Worm (Caenorhabditis elegans) whole organism, L2 larva: ENCODE results near the gene gcy-7.

Experiments used
- C34F6.9 ChIP-seq: fragments of 150-350 bp; optimal IDR thresholded peaks from 2 replicates; lab custom pipeline; 2014; ENCODE audit warnings: missing biosample characterization, missing genetic modification characterization
- F13H6.1 ChIP-seq: sonication (generic microtip); optimal IDR thresholded peaks from 2 replicates; lab custom pipeline; 2016; ENCODE audit warnings: missing genetic modification characterization, missing compliant biosample characterization
- R02D3.7 ChIP-seq: fragments of 150-350 bp; optimal IDR thresholded peaks from 2 replicates; lab custom pipeline; 2014; ENCODE audit warnings: missing biosample characterization, missing genetic modification characterization
- ZK546.5 ChIP-seq: sonication (generic microtip); optimal IDR thresholded peaks from 2 replicates; lab custom pipeline; 2017; ENCODE audit warnings: missing biosample characterization, missing genetic modification characterization
- alr-1 ChIP-seq: fragments of 150-350 bp; optimal IDR thresholded peaks from 2 replicates; lab custom pipeline; 2014; ENCODE audit warnings: missing biosample characterization, missing genetic modification characterization
- ama-1 ChIP-seq: fragments of 150-350 bp; optimal IDR thresholded peaks from 2 replicates; lab custom pipeline; 2018; ENCODE audit warnings: inconsistent platforms
- blmp-1 ChIP-seq: sonication (generic microtip); optimal IDR thresholded peaks from 2 replicates; lab custom pipeline; 2017; ENCODE audit warnings: missing genetic modification characterization, mild to moderate bottlenecking, missing compliant biosample characterization, antibody characterized with exemption, moderate library complexity; ENCODE audit not compliant: insufficient read depth
- crh-2 ChIP-seq: sonication (generic microtip); optimal IDR thresholded peaks from 2 replicates; lab custom pipeline; 2017; ENCODE audit warnings: missing biosample characterization, missing genetic modification characterization
- elt-3 ChIP-seq: sonication (generic microtip); optimal IDR thresholded peaks from 2 replicates; lab custom pipeline; 2017; ENCODE audit warnings: missing biosample characterization, missing genetic modification characterization
- fos-1 ChIP-seq: fragments of 150-350 bp; optimal IDR thresholded peaks from 2 replicates; lab custom pipeline; 2014; ENCODE audit warnings: missing biosample characterization, missing genetic modification characterization
- lin-11 ChIP-seq: fragments of 150-350 bp; sonication (generic microtip); optimal IDR thresholded peaks from 2 replicates; lab custom pipeline; 2014; ENCODE audit warnings: missing biosample characterization, missing genetic modification characterization, inconsistent platforms, mixed read lengths
- lin-13 ChIP-seq: fragments of 150-350 bp; optimal IDR thresholded peaks from 2 replicates; lab custom pipeline; 2014; ENCODE audit warnings: missing biosample characterization, missing genetic modification reagents, missing genetic modification characterization
- lin-39 ChIP-seq: fragments of 150-350 bp; optimal IDR thresholded peaks from 2 replicates; lab custom pipeline; 2014; ENCODE audit warnings: missing biosample characterization, missing genetic modification reagents, missing genetic modification characterization
- lsy-2 ChIP-seq, 2 experiments: fragments of 150-350 bp in 1 of 2; sonication (generic microtip) in 1 of 2; optimal IDR thresholded peaks; 2 replicates each; lab custom pipeline; 2014 to 2017; ENCODE audit warnings: missing biosample characterization in 2 of 2, missing genetic modification characterization in 2 of 2
- mab-5 ChIP-seq: fragments of 150-350 bp; optimal IDR thresholded peaks from 2 replicates; lab custom pipeline; 2014; ENCODE audit warnings: missing biosample characterization, missing genetic modification characterization
- nhr-11 ChIP-seq: fragments of 150-350 bp; optimal IDR thresholded peaks from 2 replicates; lab custom pipeline; 2014; ENCODE audit warnings: missing biosample characterization, missing genetic modification characterization
- nhr-21 ChIP-seq: fragments of 150-350 bp; optimal IDR thresholded peaks from 2 replicates; lab custom pipeline; 2014; ENCODE audit warnings: missing biosample characterization, missing genetic modification characterization
- nhr-23 ChIP-seq: fragments of 150-350 bp; optimal IDR thresholded peaks from 2 replicates; lab custom pipeline; 2014; ENCODE audit warnings: missing biosample characterization, missing genetic modification reagents, missing genetic modification characterization
- nhr-237 ChIP-seq: fragments of 150-350 bp; optimal IDR thresholded peaks from 2 replicates; lab custom pipeline; 2014; ENCODE audit warnings: missing biosample characterization, missing genetic modification characterization
- nhr-25 ChIP-seq: fragments of 150-350 bp; sonication (generic microtip); optimal IDR thresholded peaks from 3 replicates; lab custom pipeline; 2014; ENCODE audit warnings: missing biosample characterization, missing genetic modification characterization
- nhr-6 ChIP-seq: fragments of 150-350 bp; optimal IDR thresholded peaks from 2 replicates; lab custom pipeline; 2014; ENCODE audit warnings: missing biosample characterization, missing genetic modification characterization
- nhr-77 ChIP-seq: fragments of 150-350 bp; optimal IDR thresholded peaks from 2 replicates; lab custom pipeline; 2014; ENCODE audit warnings: missing biosample characterization, missing genetic modification characterization
- peb-1 ChIP-seq: fragments of 150-350 bp; optimal IDR thresholded peaks from 2 replicates; lab custom pipeline; 2014; ENCODE audit warnings: missing biosample characterization, missing genetic modification characterization
- sem-4 ChIP-seq: fragments of 150-350 bp; optimal IDR thresholded peaks from 2 replicates; lab custom pipeline; 2014; ENCODE audit warnings: missing biosample characterization, missing genetic modification reagents, missing genetic modification characterization
- skn-1 ChIP-seq: sonication (generic microtip); optimal IDR thresholded peaks from 2 replicates; lab custom pipeline; 2017; ENCODE audit warnings: missing biosample characterization, missing genetic modification characterization
- sma-9 ChIP-seq, 2 experiments: fragments of 150-350 bp in 1 of 2; sonication (generic microtip) in 1 of 2; optimal IDR thresholded peaks; 2 replicates each; lab custom pipeline; 2014 to 2016; ENCODE audit warnings: missing genetic modification characterization in 2 of 2, mild to moderate bottlenecking in 1 of 2, missing biosample characterization in 1 of 2, missing compliant biosample characterization in 1 of 2, missing genetic modification reagents in 1 of 2, moderate library complexity in 1 of 2
- unc-39 ChIP-seq: fragments of 150-350 bp; optimal IDR thresholded peaks from 2 replicates; lab custom pipeline; 2014; ENCODE audit warnings: missing biosample characterization, missing genetic modification characterization
- unc-62 ChIP-seq: fragments of 150-350 bp; optimal IDR thresholded peaks from 2 replicates; lab custom pipeline; 2014; ENCODE audit warnings: missing biosample characterization, missing genetic modification reagents, missing genetic modification characterization
- ztf-1 ChIP-seq: fragments of 200-800 bp; sonication (Bioruptor generic); conservative IDR thresholded peaks from 2 replicates; pipeline ENCODE4 v1.3.6; 2022; ENCODE audit warnings: missing genetic modification characterization, missing compliant biosample characterization
- ztf-4 ChIP-seq: fragments of 150-350 bp; optimal IDR thresholded peaks from 2 replicates; lab custom pipeline; 2014; ENCODE audit warnings: missing biosample characterization, missing genetic modification characterization

gcy-7 gene

DNA sequence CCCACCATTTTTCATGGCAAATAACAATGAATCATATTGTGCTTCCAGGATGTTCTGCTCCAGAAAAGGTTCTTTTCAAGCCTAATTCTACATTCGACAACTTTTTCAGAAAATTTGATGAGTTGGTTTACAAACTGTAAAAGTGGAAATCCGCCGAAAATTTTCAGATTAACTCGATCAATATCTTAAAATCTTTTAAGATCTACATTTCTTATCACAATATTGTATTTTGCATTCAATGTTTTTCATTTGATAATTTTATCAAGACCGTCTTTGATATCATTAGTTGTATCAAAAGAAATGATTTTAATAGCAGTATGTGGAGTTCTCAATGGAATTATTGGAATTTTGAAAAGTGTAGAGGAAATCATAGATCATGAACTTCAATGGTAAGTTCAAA, 27.4 kb upstream of the gcy-7 start, which contains the start of gene F38E1.6:
Gene F38E1.6, plus strand, starts transcription at position 301 of the 400 bp plus-strand sequence.
- TF ChIP-seq lsy-2 (tag; optimal IDR thresholded peaks at IDR 0.05; lab: Kevin White, UChicago) (no peak), nhr-77 (tag; lab: Kevin White, UChicago) (no peak)
- TF ChIP-seq, all 48 proteins: peak for 0

- TF ChIP-seq ama-1 (lab: Kevin White, UChicago) (no peak), mab-5 (no peak), nhr-11 (tag; lab: Kevin White, UChicago) (no peak)
Observed at ce11 chrV:8370705-8371104, 16.5 kb upstream of the gcy-7 start, which contains the start of gene gpa-2. gpa-2 (plus strand) TSS chrV:8371005.

ce11 chrV:8375419-8375818, 11.7 kb upstream of the gcy-7 start, which contains the start of gene F38E1.10:
F38E1.10 (minus strand) TSS chrV:8375519.
- TF ChIP-seq sma-9 (GFP tag; optimal IDR thresholded peaks at IDR 0.05; lab: Kevin White, UChicago) (no peak), sma-9 (tag; optimal IDR thresholded peaks at IDR 0.05; lab: Kevin White, UChicago) (no peak), blmp-1 (tag; lab: Kevin White, UChicago) (no peak), elt-3 (tag; lab: Kevin White, UChicago) (no peak), ztf-4 (tag; lab: Kevin White, UChicago) (no peak), lin-13 (no peak), nhr-21 (tag; lab: Kevin White, UChicago) (no peak), nhr-25 (tag; lab: Kevin White, UChicago) (no peak), lin-11 (tag; lab: Kevin White, UChicago) (no peak)

- no peak for TF ChIP-seq unc-62 (GFP tag; lab: Kevin White, UChicago)
- no peak for TF ChIP-seq peb-1 (tag; lab: Kevin White, UChicago)
- no peak for TF ChIP-seq sem-4 (tag; lab: Kevin White, UChicago)
- TF ChIP-seq alr-1 = no peak
- TF ChIP-seq unc-39 (tag; lab: Kevin White, UChicago) = no peak
- no peak for TF ChIP-seq C34F6.9 (tag; lab: Kevin White, UChicago)
Observed at ce11 chrV:8375849-8376248, 11.3 kb upstream of the gcy-7 start, which contains the start of gene F38E1.3. F38E1.3 (plus strand) TSS chrV:8376149.

- no peak for TF ChIP-seq nhr-23 (tag; lab: Kevin White, UChicago)
Observed at ce11 chrV:8379206-8379605, 8.0 kb upstream of the gcy-7 start, which contains the start of gene F52E1.5. F52E1.5 (plus strand) TSS chrV:8379506.

DNA sequence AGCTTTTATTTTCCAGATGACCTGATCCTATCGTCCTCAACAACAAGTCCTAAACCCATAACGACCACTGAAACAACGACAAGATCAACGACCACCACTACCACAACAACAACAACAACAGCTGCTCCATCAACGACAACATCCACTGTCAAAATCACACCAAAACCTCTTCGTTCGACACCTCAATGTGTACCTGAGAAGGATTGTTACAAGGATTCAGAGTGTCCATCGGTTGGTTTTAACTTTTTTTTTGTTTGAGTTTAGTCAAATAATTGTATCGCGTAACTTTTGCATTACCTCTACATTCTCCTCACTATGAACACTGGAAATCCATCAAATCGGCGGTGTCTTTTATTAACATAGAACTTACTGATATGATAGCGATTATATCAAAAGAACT, 7.1 kb upstream of the gcy-7 start:
- TF ChIP-seq ZK546.5 (tag; lab: Kevin White, UChicago) = no peak
- TF ChIP-seq skn-1 (tag; lab: Kevin White, UChicago) = no peak
- no peak for TF ChIP-seq nhr-237 (tag; lab: Kevin White, UChicago)
- no peak for TF ChIP-seq ztf-1 (GFP tag; lab: Robert Waterston, UW)
- TF ChIP-seq nhr-6 (tag; lab: Kevin White, UChicago) = no peak

- TF ChIP-seq sma-9 (GFP tag; optimal IDR thresholded peaks at IDR 0.05; lab: Kevin White, UChicago) (peak; percentile 51), sma-9 (tag; optimal IDR thresholded peaks at IDR 0.05; lab: Kevin White, UChicago) (no peak), crh-2 (tag; lab: Kevin White, UChicago) (peak; percentile 51), nhr-6 (tag; lab: Kevin White, UChicago) (no peak), F13H6.1 (tag; lab: Kevin White, UChicago) (peak; percentile 39), fos-1 (tag; lab: Kevin White, UChicago) (peak; percentile 67)
Observed at ce11 chrV:8383716-8384115, 3.4 kb upstream of the gcy-7 start, which contains the start of gene F52E1.14. F52E1.14 (plus strand) TSS chrV:8383922.

DNA sequence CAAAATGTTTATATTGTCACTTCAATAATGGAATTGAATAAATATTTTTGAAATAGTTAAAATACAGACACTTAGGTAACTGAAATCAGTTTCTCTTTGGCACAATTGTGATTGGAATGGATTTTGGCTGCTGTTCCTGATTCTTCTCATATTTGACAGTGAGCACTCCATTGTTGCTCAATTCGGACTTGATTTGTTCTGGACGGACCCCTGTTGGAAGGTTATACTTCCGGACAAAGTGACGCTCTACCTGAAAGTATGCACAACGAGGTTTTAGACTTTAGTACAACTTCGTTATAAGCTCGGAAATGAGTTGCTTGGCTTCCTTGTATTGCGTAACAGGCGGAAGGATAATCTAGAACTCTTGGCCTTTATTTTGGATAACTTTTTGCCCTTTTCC, 2.3 kb upstream of the gcy-7 start:
- no peak for TF ChIP-seq nhr-25 (tag; lab: Kevin White, UChicago)
- no peak for TF ChIP-seq R02D3.7
- TF ChIP-seq sma-9 (GFP tag; optimal IDR thresholded peaks at IDR 0.05; lab: Kevin White, UChicago) = no peak
- TF ChIP-seq sma-9 (tag; optimal IDR thresholded peaks at IDR 0.05; lab: Kevin White, UChicago) = no peak
- TF ChIP-seq lin-39 (tag; lab: Kevin White, UChicago) = no peak
- TF ChIP-seq crh-2 (tag; lab: Kevin White, UChicago) = no peak
